Worm (Caenorhabditis elegans): ENCODE data around the gene uev-2.

ce11 chrIII:5632426-5632976 lies 49.6 kb downstream of the uev-2 start:
- TF ChIP-seq ztf-11 (tag; optimal IDR thresholded peaks at IDR 0.05) (no peak), nhr-237 (tag; optimal IDR thresholded peaks at IDR 0.05) (no peak), lin-13 (tag; optimal IDR thresholded peaks at IDR 0.05) (no peak), snpc-4 (tag; optimal IDR thresholded peaks at IDR 0.05) (no peak), lin-32 (GFP tag; optimal IDR thresholded peaks at IDR 0.05) (no peak), unc-120 (tag; optimal IDR thresholded peaks at IDR 0.05; ENCODE audit: poor library complexity, severe bottlenecking) (no peak), hlh-1 (tag; optimal IDR thresholded peaks at IDR 0.05) (no peak), nhr-28 (tag; optimal IDR thresholded peaks at IDR 0.05) (no peak)

Measured in whole organism, mixed stage, embryonic.